Fruit fly (Drosophila melanogaster) Kc167 (cell line): ENCODE data around the gene CG13055.

ENCODE experiments used
- Myc ChIP-seq: fragments of >200 bp; optimal IDR thresholded peaks from 2 replicates; lab custom pipeline; 2017; ENCODE audit warnings: missing external identifiers
- h ChIP-seq: fragments of >200 bp; optimal IDR thresholded peaks from 3 replicates; lab custom pipeline; 2018; ENCODE audit warnings: missing external identifiers
- insv ChIP-seq: fragments of >200 bp; optimal IDR thresholded peaks from 3 replicates; lab custom pipeline; 2018; ENCODE audit warnings: missing external identifiers
- psq ChIP-seq: fragments of >200 bp; optimal IDR thresholded peaks from 2 replicates; lab custom pipeline; 2017; ENCODE audit warnings: missing external identifiers

DNA sequence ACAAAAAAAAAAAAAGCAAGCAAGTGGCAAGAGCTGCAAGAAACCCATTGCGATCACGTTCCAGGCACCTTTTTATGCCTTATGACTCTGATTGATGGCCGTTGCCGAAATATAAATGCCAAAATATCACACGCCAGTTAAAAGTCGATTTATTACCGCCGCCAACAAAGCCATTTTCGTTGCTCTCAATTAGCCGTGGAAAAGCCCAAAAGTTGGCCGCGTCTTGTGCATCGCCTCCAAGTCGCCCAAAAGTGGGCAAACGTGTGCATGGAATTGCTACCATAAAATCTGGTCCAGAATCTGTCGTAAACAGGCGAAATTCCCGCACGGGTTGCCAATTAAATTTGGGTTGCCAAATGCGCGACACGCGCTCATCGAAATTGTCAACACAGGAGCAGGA is 39.5 kb upstream of the CG13055 start:
- no peak for TF ChIP-seq Myc (lab: Kevin White, UChicago)
- no peak for TF ChIP-seq h (lab: Kevin White, UChicago)
- no peak for TF ChIP-seq psq (lab: Kevin White, UChicago)
- TF ChIP-seq insv: no peak
